Worm (Caenorhabditis elegans): ENCODE measurements around the gene srz-59.

- TF ChIP-seq sup-37 (GFP tag; optimal IDR thresholded peaks at IDR 0.05) (no peak), unc-62 (GFP tag; optimal IDR thresholded peaks at IDR 0.05) (no peak), skn-1 (tag; optimal IDR thresholded peaks at IDR 0.05) (no peak), aly-2 (tag; optimal IDR thresholded peaks at IDR 0.05) (no peak), ceh-82 (tag; optimal IDR thresholded peaks at IDR 0.05) (no peak), ama-1 (optimal IDR thresholded peaks at IDR 0.05) (no peak), nhr-77 (tag; optimal IDR thresholded peaks at IDR 0.05) (no peak)
These were observed 25.6 kb upstream of the srz-59 start, which contains the start of gene ins-34 for ce11 chrIV:14106274-14106673.

Measured in whole organism, L1 larva.